Fruit fly (Drosophila melanogaster): ENCODE results near the gene CG5399.

dm6 chr3R:15700801-15701200 lies 5.8 kb downstream of the CG5399 start:
- no peak for TF ChIP-seq usp (GFP tag; optimal IDR thresholded peaks at IDR 0.05)
- no peak for TF ChIP-seq psq (optimal IDR thresholded peaks at IDR 0.05)
- no peak for TF ChIP-seq Dll (optimal IDR thresholded peaks at IDR 0.05)
- no peak for TF ChIP-seq pan (optimal IDR thresholded peaks at IDR 0.05)
- no peak for TF ChIP-seq EcR (GFP tag; optimal IDR thresholded peaks at IDR 0.05)

All from whole organism.